Fruit fly (Drosophila melanogaster) whole organism, adult: Measurements from ENCODE around the gene CG10338.

ENCODE experiments used
- CG11617 ChIP-seq: fragments of 200-800 bp; sonication (Bioruptor generic); optimal IDR thresholded peaks from 2 replicates; lab custom pipeline; 2017; ENCODE audit warnings: mild to moderate bottlenecking, missing biosample characterization, missing genetic modification reagents, missing genetic modification characterization
- CG12768 ChIP-seq: fragments of 200-800 bp; sonication (Bioruptor generic); optimal IDR thresholded peaks from 2 replicates; lab custom pipeline; 2017; ENCODE audit warnings: missing biosample characterization, missing genetic modification characterization, mild to moderate bottlenecking, moderate library complexity, missing genetic modification reagents
- CG14711 ChIP-seq: fragments of 200-800 bp; sonication (Bioruptor generic); optimal IDR thresholded peaks from 2 replicates; lab custom pipeline; 2018; ENCODE audit warnings: missing biosample characterization, mild to moderate bottlenecking, missing genetic modification characterization, moderate library complexity
- CG1620 ChIP-seq: fragments of 200-800 bp; sonication (Bioruptor generic); optimal IDR thresholded peaks from 2 replicates; lab custom pipeline; 2016; ENCODE audit warnings: missing biosample characterization, missing genetic modification characterization
- CG33017 ChIP-seq: fragments of 200-800 bp; sonication (Bioruptor generic); optimal IDR thresholded peaks from 2 replicates; lab custom pipeline; 2018; ENCODE audit warnings: missing biosample characterization, mild to moderate bottlenecking, missing genetic modification characterization, moderate library complexity
- CG5204 ChIP-seq: fragments of 200-800 bp; sonication (Bioruptor generic); optimal IDR thresholded peaks from 2 replicates; lab custom pipeline; 2016; ENCODE audit warnings: missing biosample characterization, missing genetic modification characterization
- CG7045 ChIP-seq: fragments of 200-800 bp; sonication (Bioruptor generic); optimal IDR thresholded peaks from 2 replicates; lab custom pipeline; 2017; ENCODE audit warnings: missing biosample characterization, mild to moderate bottlenecking, missing genetic modification characterization
- CG7101 ChIP-seq: fragments of 200-800 bp; sonication (Bioruptor generic); optimal IDR thresholded peaks from 2 replicates; lab custom pipeline; 2018; ENCODE audit warnings: missing biosample characterization, mild to moderate bottlenecking, missing genetic modification characterization, moderate library complexity
- Clk ChIP-seq: fragments of 200-800 bp; sonication (Bioruptor generic); optimal IDR thresholded peaks from 2 replicates; lab custom pipeline; 2017; ENCODE audit warnings: missing biosample characterization, missing genetic modification characterization
- Crg-1 ChIP-seq: fragments of 200-800 bp; sonication (Bioruptor generic); optimal IDR thresholded peaks from 2 replicates; lab custom pipeline; 2016; ENCODE audit warnings: missing biosample characterization, missing genetic modification characterization
- Hr96 ChIP-seq: fragments of 200-800 bp; sonication (Bioruptor generic); optimal IDR thresholded peaks from 2 replicates; lab custom pipeline; 2016; ENCODE audit warnings: missing biosample characterization, missing genetic modification characterization
- Mnt ChIP-seq: fragments of 200-800 bp; sonication (Bioruptor generic); optimal IDR thresholded peaks from 2 replicates; lab custom pipeline; 2016; ENCODE audit warnings: missing biosample characterization, mild to moderate bottlenecking, missing genetic modification characterization
- bab1 ChIP-seq: fragments of 200-800 bp; sonication (Bioruptor generic); optimal IDR thresholded peaks from 3 replicates; lab custom pipeline; 2019; ENCODE audit warnings: missing biosample characterization, mild to moderate bottlenecking, missing genetic modification characterization, moderate library complexity
- cic ChIP-seq: fragments of 200-800 bp; sonication (Bioruptor generic); optimal IDR thresholded peaks from 2 replicates; lab custom pipeline; 2017; ENCODE audit warnings: missing biosample characterization, mild to moderate bottlenecking, missing genetic modification characterization, moderate library complexity
- cnc ChIP-seq, 2 experiments: fragments of >200 bp; optimal IDR thresholded peaks; 2 replicates each; lab custom pipeline; 2017
- kay ChIP-seq: fragments of 200-800 bp; sonication (Bioruptor generic); peaks from one replicate; lab custom pipeline; 2016; ENCODE audit warnings: missing biosample characterization, missing genetic modification characterization, borderline replicate concordance
- ovo ChIP-seq: fragments of 200-800 bp; sonication (Bioruptor generic); optimal IDR thresholded peaks from 2 replicates; lab custom pipeline; 2016; ENCODE audit warnings: missing biosample characterization, missing genetic modification characterization
- pad ChIP-seq: fragments of 200-800 bp; sonication (Bioruptor generic); optimal IDR thresholded peaks from 3 replicates; lab custom pipeline; 2017; ENCODE audit warnings: missing biosample characterization, missing genetic modification characterization, mild to moderate bottlenecking, moderate library complexity, missing genetic modification reagents
- tj ChIP-seq: fragments of 200-800 bp; sonication (Bioruptor generic); optimal IDR thresholded peaks from 3 replicates; lab custom pipeline; 2017; ENCODE audit warnings: missing biosample characterization, mild to moderate bottlenecking, missing genetic modification characterization, moderate library complexity
- toe ChIP-seq: fragments of 200-800 bp; sonication (Bioruptor generic); optimal IDR thresholded peaks from 2 replicates; lab custom pipeline; 2016; ENCODE audit warnings: missing biosample characterization, missing genetic modification characterization

The CG10338 gene

dm6 chr2L:18689376-18689775 lies 6.1 kb upstream of the CG10338 start, which contains the start of gene CG10336:
CG10336 (plus strand) TSS chr2L:18689528.
- TF ChIP-seq cic (GFP tag; lab: Kevin White, UChicago) (no peak), toe (GFP tag; lab: Kevin White, UChicago) (no peak), CG14711 (tag; lab: Kevin White, UChicago) (peak; percentile 36), kay (GFP tag; lab: Kevin White, UChicago) (peak; percentile 84), Mnt (GFP tag; lab: Kevin White, UChicago) (peak; percentile 50), bab1 (GFP tag; lab: Kevin White, UChicago) (no peak)

DNA sequence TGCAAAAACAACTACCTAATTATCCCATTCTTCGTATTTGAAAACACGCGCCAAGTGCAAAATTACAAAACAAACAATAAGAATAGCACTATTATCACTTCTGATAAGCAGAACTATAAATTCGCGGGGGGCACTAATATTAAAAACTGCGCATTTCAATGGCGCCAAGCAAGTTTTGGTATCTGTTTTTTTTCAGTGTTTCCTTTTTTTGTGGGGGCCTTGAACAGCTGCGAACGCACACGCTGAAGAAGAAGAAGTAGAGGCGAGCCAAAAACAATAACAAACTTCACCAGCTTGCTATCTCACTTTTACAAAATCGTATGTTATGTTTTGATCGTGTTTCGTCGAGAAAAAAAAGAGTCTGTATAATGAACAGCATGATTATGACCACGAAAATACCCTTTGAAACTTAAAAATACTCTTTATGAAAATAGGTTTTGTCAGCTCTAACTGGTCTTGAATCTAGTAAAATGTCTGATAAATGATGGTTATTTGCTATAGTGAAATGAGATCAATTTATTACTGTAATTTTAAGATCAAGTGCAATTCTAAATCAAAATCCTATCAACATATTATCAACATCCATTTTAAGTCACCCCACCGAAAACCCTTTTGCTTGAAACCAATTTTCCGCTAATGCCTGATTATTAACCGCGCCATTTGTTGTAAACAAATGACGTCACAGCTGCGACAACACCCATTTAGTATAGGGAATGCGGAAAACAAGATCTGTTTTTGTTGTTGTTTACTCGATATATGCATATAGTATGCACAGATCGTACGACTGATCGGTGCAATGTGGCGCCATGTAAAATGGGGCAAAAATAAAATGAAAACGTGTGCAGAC lies 1.4 kb upstream of the CG10338 start:
- TF ChIP-seq CG12768 (GFP tag; lab: Kevin White, UChicago) (peak; percentile 54), CG5204 (GFP tag; lab: Kevin White, UChicago) (no peak), CG33017 (peak; percentile 0), CG14711 (tag; lab: Kevin White, UChicago) (no peak), cic (GFP tag; lab: Kevin White, UChicago) (peak; percentile 28), Hr96 (peak; percentile 7), Crg-1 (GFP tag; lab: Kevin White, UChicago) (peak; percentile 22), CG11617 (peak; percentile 38), tj (GFP tag; lab: Kevin White, UChicago) (peak; percentile 10), CG7101 (tag; lab: Kevin White, UChicago) (peak; percentile 43), Clk (GFP tag; lab: Kevin White, UChicago) (peak; percentile 6), CG1620 (GFP tag; lab: Kevin White, UChicago) (no peak), kay (GFP tag; lab: Kevin White, UChicago) (peak; percentile 98), bab1 (GFP tag; lab: Kevin White, UChicago) (peak; percentile 91), pad (GFP tag; lab: Kevin White, UChicago) (peak; percentile 0), ovo (GFP tag; lab: Kevin White, UChicago) (no peak), CG7045 (GFP tag; lab: Kevin White, UChicago) (peak; percentile 6), toe (GFP tag; lab: Kevin White, UChicago) (no peak), Mnt (GFP tag; lab: Kevin White, UChicago) (peak; percentile 42), cnc (optimal IDR thresholded peaks at IDR 0.05; lab: Kevin White, UChicago) (no peak)

DNA sequence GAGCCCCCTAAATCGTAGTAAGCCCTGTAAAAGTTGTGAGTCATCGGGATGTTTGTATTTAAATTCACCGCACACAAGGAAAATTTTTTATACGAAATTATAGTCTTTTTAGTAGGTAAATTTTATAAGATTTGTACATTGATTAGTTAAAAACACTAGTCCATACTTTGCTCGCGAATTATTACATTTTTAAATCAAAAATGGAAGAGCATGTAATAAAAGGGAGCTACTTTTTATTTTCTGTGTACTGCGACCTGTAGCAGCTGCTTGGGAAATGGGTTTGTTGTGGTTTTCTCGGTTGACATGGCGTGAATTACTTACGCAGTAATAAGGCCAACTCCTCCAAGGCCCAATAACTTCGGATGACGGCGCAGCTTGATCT lies 749 bp upstream of the CG10338 start:
- TF ChIP-seq CG7101 (tag; lab: Kevin White, UChicago) = no peak
- peak; percentile 83 for TF ChIP-seq kay (GFP tag; lab: Kevin White, UChicago)
- no peak for TF ChIP-seq toe (GFP tag; lab: Kevin White, UChicago)
- no peak for TF ChIP-seq ovo (GFP tag; lab: Kevin White, UChicago)
- TF ChIP-seq CG14711 (tag; lab: Kevin White, UChicago) = peak; percentile 30
- no peak for TF ChIP-seq cnc (optimal IDR thresholded peaks at IDR 0.05; lab: Kevin White, UChicago)
- TF ChIP-seq tj (GFP tag; lab: Kevin White, UChicago) = peak; percentile 11
- no peak for TF ChIP-seq Crg-1 (GFP tag; lab: Kevin White, UChicago)

DNA sequence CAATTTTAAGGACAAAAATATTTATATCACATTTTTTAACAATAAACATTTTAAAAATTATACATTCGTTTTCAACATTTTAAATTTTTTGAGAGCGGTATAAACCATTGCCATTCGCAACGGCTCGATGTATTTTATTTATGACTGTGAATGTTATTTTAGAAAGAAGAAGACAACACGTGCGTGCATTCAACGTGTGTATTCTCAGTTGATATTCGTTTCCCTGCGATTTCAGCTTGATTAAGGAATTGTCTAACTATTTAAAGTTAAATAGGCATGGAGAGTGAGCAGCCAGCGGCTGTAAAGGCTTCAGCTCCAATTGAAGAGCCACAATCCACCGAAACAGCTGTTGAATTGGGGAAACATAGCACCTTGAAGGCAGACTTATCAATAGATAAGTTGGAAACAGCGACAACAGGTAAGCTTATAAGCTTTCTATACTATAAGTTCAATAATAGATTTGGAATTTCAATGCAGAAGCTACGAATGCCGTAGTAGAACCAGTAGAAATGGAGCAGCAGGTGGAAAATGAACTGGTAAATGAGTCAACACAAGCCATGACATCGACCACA lies 3.2 kb downstream of the CG10338 start, which contains the start of gene CG10341:
Gene CG10341 (plus strand): TSS at position 156 of the 572 bp plus-strand sequence.
- TF ChIP-seq Crg-1 (GFP tag; lab: Kevin White, UChicago) = no peak
- no peak for TF ChIP-seq cic (GFP tag; lab: Kevin White, UChicago)
- TF ChIP-seq cnc (optimal IDR thresholded peaks at IDR 0.05; lab: Kevin White, UChicago) = no peak
- TF ChIP-seq bab1 (GFP tag; lab: Kevin White, UChicago) = peak; percentile 38
- no peak for TF ChIP-seq ovo (GFP tag; lab: Kevin White, UChicago)
- TF ChIP-seq CG5204 (GFP tag; lab: Kevin White, UChicago) = no peak
- no peak for TF ChIP-seq tj (GFP tag; lab: Kevin White, UChicago)
- no peak for TF ChIP-seq CG7101 (tag; lab: Kevin White, UChicago)
- TF ChIP-seq CG11617 = peak; percentile 39
- no peak for TF ChIP-seq CG33017
- no peak for TF ChIP-seq CG1620 (GFP tag; lab: Kevin White, UChicago)
- no peak for TF ChIP-seq CG14711 (tag; lab: Kevin White, UChicago)
- TF ChIP-seq Mnt (GFP tag; lab: Kevin White, UChicago) = peak; percentile 99
- no peak for TF ChIP-seq Hr96
- no peak for TF ChIP-seq pad (GFP tag; lab: Kevin White, UChicago)
- no peak for TF ChIP-seq Clk (GFP tag; lab: Kevin White, UChicago)
- TF ChIP-seq CG12768 (GFP tag; lab: Kevin White, UChicago) = no peak
- TF ChIP-seq toe (GFP tag; lab: Kevin White, UChicago) = no peak

DNA sequence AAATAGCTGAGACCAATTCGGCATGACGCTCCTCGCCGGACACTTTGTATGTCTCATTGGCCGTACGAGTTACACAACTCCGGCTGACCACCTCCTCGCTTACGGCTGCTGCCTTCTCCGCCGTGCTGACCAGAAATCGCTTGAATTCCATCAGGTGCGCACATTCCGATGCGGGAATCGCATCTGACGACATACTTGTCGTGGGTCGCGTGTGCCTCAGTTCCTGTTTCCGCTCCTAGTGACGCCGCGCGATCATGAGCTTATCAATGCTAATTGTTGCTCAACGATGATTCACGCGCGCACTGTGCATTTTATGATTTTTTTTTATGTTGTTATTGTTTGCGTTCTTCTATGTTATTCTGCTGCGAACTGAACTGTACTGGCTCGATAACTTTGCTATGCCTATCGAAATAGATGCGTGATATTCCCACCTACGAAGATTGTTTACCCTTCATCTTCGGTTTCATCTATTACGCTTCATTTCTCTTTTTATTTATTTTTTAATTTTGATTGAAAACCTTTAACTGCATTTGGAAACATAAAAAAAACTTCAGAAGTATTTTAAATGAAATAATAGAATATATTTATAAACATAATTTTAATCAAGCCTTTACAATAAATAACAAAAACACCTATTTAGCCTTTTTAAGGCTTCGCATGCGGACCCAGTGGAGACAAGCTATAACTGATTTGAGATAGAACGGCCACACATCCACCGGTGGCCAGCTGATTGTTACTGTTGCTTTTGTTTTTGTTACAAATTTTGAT lies 7.4 kb downstream of the CG10338 start, which contains the start of the genes CG10376 and CG10343:
Gene CG10376 (minus strand): TSS at position 385 of the 768 bp plus-strand sequence.
Gene CG10343 (plus strand): TSS at position 753 of the 768 bp plus-strand sequence.
- TF ChIP-seq CG1620 (GFP tag; lab: Kevin White, UChicago) (peak; percentile 64), CG7045 (GFP tag; lab: Kevin White, UChicago) (peak; percentile 89), pad (GFP tag; lab: Kevin White, UChicago) (peak; percentile 74), CG11617 (peak; percentile 89), cnc (optimal IDR thresholded peaks at IDR 0.05; lab: Kevin White, UChicago) (no peak), bab1 (GFP tag; lab: Kevin White, UChicago) (peak; percentile 83), cic (GFP tag; lab: Kevin White, UChicago) (peak; percentile 48), Hr96 (no peak), CG7101 (tag; lab: Kevin White, UChicago) (peak; percentile 91), Crg-1 (GFP tag; lab: Kevin White, UChicago) (peak; percentile 70), toe (GFP tag; lab: Kevin White, UChicago) (no peak), Mnt (GFP tag; lab: Kevin White, UChicago) (peak; percentile 52), tj (GFP tag; lab: Kevin White, UChicago) (peak; percentile 70), CG5204 (GFP tag; lab: Kevin White, UChicago) (no peak), Clk (GFP tag; lab: Kevin White, UChicago) (peak; percentile 61), CG12768 (GFP tag; lab: Kevin White, UChicago) (peak; percentile 84), kay (GFP tag; lab: Kevin White, UChicago) (no peak), CG14711 (tag; lab: Kevin White, UChicago) (peak; percentile 76), CG33017 (peak; percentile 85), ovo (GFP tag; lab: Kevin White, UChicago) (peak; percentile 69)
